Worm (Caenorhabditis elegans) whole organism, L2 larva: ENCODE data around the gene F37C4.5.

Source experiments
- C34F6.9 ChIP-seq: fragments of 150-350 bp; optimal IDR thresholded peaks from 2 replicates; lab custom pipeline; 2014; ENCODE audit warnings: missing biosample characterization, missing genetic modification characterization
- F13H6.1 ChIP-seq: sonication (generic microtip); optimal IDR thresholded peaks from 2 replicates; lab custom pipeline; 2016; ENCODE audit warnings: missing genetic modification characterization, missing compliant biosample characterization
- R02D3.7 ChIP-seq: fragments of 150-350 bp; optimal IDR thresholded peaks from 2 replicates; lab custom pipeline; 2014; ENCODE audit warnings: missing biosample characterization, missing genetic modification characterization
- Y55F3AM.14 ChIP-seq: fragments of 200-800 bp; sonication (Bioruptor generic); optimal IDR thresholded peaks from 2 replicates; lab custom pipeline; 2018; ENCODE audit warnings: mild to moderate bottlenecking, missing genetic modification characterization, missing compliant biosample characterization
- aly-2 ChIP-seq: fragments of 150-350 bp; optimal IDR thresholded peaks from 2 replicates; lab custom pipeline; 2014; ENCODE audit warnings: missing biosample characterization, missing genetic modification characterization
- ama-1 ChIP-seq: fragments of 150-350 bp; optimal IDR thresholded peaks from 2 replicates; lab custom pipeline; 2018; ENCODE audit warnings: inconsistent platforms
- blmp-1 ChIP-seq: sonication (generic microtip); optimal IDR thresholded peaks from 2 replicates; lab custom pipeline; 2017; ENCODE audit warnings: missing genetic modification characterization, mild to moderate bottlenecking, missing compliant biosample characterization, antibody characterized with exemption, moderate library complexity; ENCODE audit not compliant: insufficient read depth
- ceh-16 ChIP-seq: fragments of 150-350 bp; optimal IDR thresholded peaks from 2 replicates; lab custom pipeline; 2014; ENCODE audit warnings: missing biosample characterization, missing genetic modification characterization
- ceh-82 ChIP-seq: fragments of 150-350 bp; optimal IDR thresholded peaks from 2 replicates; lab custom pipeline; 2014; ENCODE audit warnings: missing biosample characterization, missing genetic modification characterization
- crh-2 ChIP-seq: sonication (generic microtip); optimal IDR thresholded peaks from 2 replicates; lab custom pipeline; 2017; ENCODE audit warnings: missing biosample characterization, missing genetic modification characterization
- dmd-4 ChIP-seq: sonication (generic microtip); optimal IDR thresholded peaks from 2 replicates; lab custom pipeline; 2017; ENCODE audit warnings: missing biosample characterization, missing genetic modification characterization
- elt-3 ChIP-seq: sonication (generic microtip); optimal IDR thresholded peaks from 2 replicates; lab custom pipeline; 2017; ENCODE audit warnings: missing biosample characterization, missing genetic modification characterization
- gmeb-1 ChIP-seq: fragments of 150-350 bp; optimal IDR thresholded peaks from 2 replicates; lab custom pipeline; 2014; ENCODE audit warnings: missing biosample characterization, missing genetic modification characterization
- lin-11 ChIP-seq: fragments of 150-350 bp; sonication (generic microtip); optimal IDR thresholded peaks from 2 replicates; lab custom pipeline; 2014; ENCODE audit warnings: missing biosample characterization, missing genetic modification characterization, inconsistent platforms, mixed read lengths
- lin-13 ChIP-seq: fragments of 150-350 bp; optimal IDR thresholded peaks from 2 replicates; lab custom pipeline; 2014; ENCODE audit warnings: missing biosample characterization, missing genetic modification reagents, missing genetic modification characterization
- lin-39 ChIP-seq: fragments of 150-350 bp; optimal IDR thresholded peaks from 2 replicates; lab custom pipeline; 2014; ENCODE audit warnings: missing biosample characterization, missing genetic modification reagents, missing genetic modification characterization
- lsy-2 ChIP-seq, 2 experiments: fragments of 150-350 bp in 1 of 2; sonication (generic microtip) in 1 of 2; optimal IDR thresholded peaks; 2 replicates each; lab custom pipeline; 2014 to 2017; ENCODE audit warnings: missing biosample characterization in 2 of 2, missing genetic modification characterization in 2 of 2
- mab-5 ChIP-seq: fragments of 150-350 bp; optimal IDR thresholded peaks from 2 replicates; lab custom pipeline; 2014; ENCODE audit warnings: missing biosample characterization, missing genetic modification characterization
- mdl-1 ChIP-seq, 2 experiments: fragments of 150-350 bp in 1 of 2; sonication (generic microtip) in 1 of 2; optimal IDR thresholded peaks; 2 replicates each; lab custom pipeline; 2017; ENCODE audit warnings: missing biosample characterization in 2 of 2, missing genetic modification characterization in 2 of 2
- nhr-10 ChIP-seq: sonication (generic microtip); optimal IDR thresholded peaks from 2 replicates; lab custom pipeline; 2017; ENCODE audit warnings: missing biosample characterization, missing genetic modification characterization
- nhr-11 ChIP-seq: fragments of 150-350 bp; optimal IDR thresholded peaks from 2 replicates; lab custom pipeline; 2014; ENCODE audit warnings: missing biosample characterization, missing genetic modification characterization
- nhr-129 ChIP-seq: fragments of 150-350 bp; optimal IDR thresholded peaks from 2 replicates; lab custom pipeline; 2014; ENCODE audit warnings: missing biosample characterization, missing genetic modification characterization
- nhr-21 ChIP-seq: fragments of 150-350 bp; optimal IDR thresholded peaks from 2 replicates; lab custom pipeline; 2014; ENCODE audit warnings: missing biosample characterization, missing genetic modification characterization
- nhr-237 ChIP-seq: fragments of 150-350 bp; optimal IDR thresholded peaks from 2 replicates; lab custom pipeline; 2014; ENCODE audit warnings: missing biosample characterization, missing genetic modification characterization
- nhr-25 ChIP-seq: fragments of 150-350 bp; sonication (generic microtip); optimal IDR thresholded peaks from 3 replicates; lab custom pipeline; 2014; ENCODE audit warnings: missing biosample characterization, missing genetic modification characterization
- nhr-6 ChIP-seq: fragments of 150-350 bp; optimal IDR thresholded peaks from 2 replicates; lab custom pipeline; 2014; ENCODE audit warnings: missing biosample characterization, missing genetic modification characterization
- peb-1 ChIP-seq: fragments of 150-350 bp; optimal IDR thresholded peaks from 2 replicates; lab custom pipeline; 2014; ENCODE audit warnings: missing biosample characterization, missing genetic modification characterization
- skn-1 ChIP-seq: sonication (generic microtip); optimal IDR thresholded peaks from 2 replicates; lab custom pipeline; 2017; ENCODE audit warnings: missing biosample characterization, missing genetic modification characterization
- sma-3 ChIP-seq: sonication (generic microtip); optimal IDR thresholded peaks from 2 replicates; lab custom pipeline; 2016; ENCODE audit warnings: missing genetic modification reagents, missing genetic modification characterization, missing compliant biosample characterization
- sma-9 ChIP-seq, 2 experiments: fragments of 150-350 bp in 1 of 2; sonication (generic microtip) in 1 of 2; optimal IDR thresholded peaks; 2 replicates each; lab custom pipeline; 2014 to 2016; ENCODE audit warnings: missing genetic modification characterization in 2 of 2, mild to moderate bottlenecking in 1 of 2, missing biosample characterization in 1 of 2, missing compliant biosample characterization in 1 of 2, missing genetic modification reagents in 1 of 2, moderate library complexity in 1 of 2
- snpc-4 ChIP-seq: fragments of 150-350 bp; optimal IDR thresholded peaks from 2 replicates; lab custom pipeline; 2014; ENCODE audit warnings: missing biosample characterization, missing genetic modification characterization
- unc-39 ChIP-seq: fragments of 150-350 bp; optimal IDR thresholded peaks from 2 replicates; lab custom pipeline; 2014; ENCODE audit warnings: missing biosample characterization, missing genetic modification characterization
- unc-55 ChIP-seq: fragments of 150-350 bp; sonication (generic microtip); optimal IDR thresholded peaks from 3 replicates; lab custom pipeline; 2014; ENCODE audit warnings: missing biosample characterization, missing genetic modification reagents, missing genetic modification characterization
- zag-1 ChIP-seq: fragments of 150-350 bp; optimal IDR thresholded peaks from 2 replicates; lab custom pipeline; 2014; ENCODE audit warnings: missing biosample characterization, missing genetic modification characterization
- ztf-11 ChIP-seq: sonication (generic microtip); optimal IDR thresholded peaks from 2 replicates; lab custom pipeline; 2017; ENCODE audit warnings: missing biosample characterization, missing genetic modification characterization
- ztf-4 ChIP-seq: fragments of 150-350 bp; optimal IDR thresholded peaks from 2 replicates; lab custom pipeline; 2014; ENCODE audit warnings: missing biosample characterization, missing genetic modification characterization

Gene F37C4.5

DNA sequence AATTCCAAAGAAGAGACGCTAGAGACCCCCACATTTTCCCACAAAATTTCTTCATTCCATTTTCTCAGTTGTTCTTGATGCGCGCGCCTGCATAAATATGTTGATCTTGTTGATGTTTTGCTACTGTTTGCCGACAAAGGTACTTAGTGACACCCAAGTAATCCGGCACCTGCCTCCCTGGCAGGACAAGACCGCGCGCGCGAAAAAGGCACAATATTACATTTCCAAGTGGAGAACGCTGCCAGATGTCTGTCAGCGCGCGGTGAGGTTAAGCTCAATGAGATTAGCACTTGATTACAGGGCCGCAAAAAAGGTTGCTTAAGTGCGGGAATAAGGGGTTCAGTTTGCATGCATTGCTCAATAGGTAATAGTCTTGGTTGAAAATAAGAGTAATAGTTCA lies 32.0 kb downstream of the F37C4.5 start:
- TF ChIP-seq ceh-16 (tag; lab: Kevin White, UChicago) = no peak

DNA sequence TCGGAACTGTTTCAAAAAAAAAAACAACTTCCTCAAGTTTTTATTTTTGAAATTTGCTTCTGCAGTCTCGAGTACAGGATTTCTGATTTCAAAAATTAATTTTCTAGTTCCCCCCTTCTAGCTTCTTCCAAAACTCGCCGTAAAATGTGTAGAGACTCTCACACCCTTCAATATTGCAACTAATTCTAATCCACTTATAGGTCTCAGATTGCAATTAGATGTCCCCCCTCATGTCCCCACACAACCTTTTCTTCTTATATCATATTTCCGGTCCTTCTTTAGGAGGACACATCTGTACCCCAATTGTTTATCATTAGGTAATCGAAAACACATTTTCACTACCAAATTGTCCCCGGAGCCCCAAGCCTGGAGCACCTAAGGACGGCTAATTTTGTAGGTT lies 33.1 kb downstream of the F37C4.5 start:
- TF ChIP-seq sma-9 (GFP tag; optimal IDR thresholded peaks at IDR 0.05; lab: Kevin White, UChicago) = no peak
- no peak for TF ChIP-seq sma-9 (tag; optimal IDR thresholded peaks at IDR 0.05; lab: Kevin White, UChicago)
- TF ChIP-seq crh-2 (tag; lab: Kevin White, UChicago) = no peak
- no peak for TF ChIP-seq mab-5 (tag; lab: Kevin White, UChicago)
- no peak for TF ChIP-seq R02D3.7 (tag; lab: Kevin White, UChicago)
- no peak for TF ChIP-seq nhr-129
- TF ChIP-seq peb-1 (tag; lab: Kevin White, UChicago) = no peak
- no peak for TF ChIP-seq ztf-11 (tag; lab: Kevin White, UChicago)
- TF ChIP-seq zag-1 (tag; lab: Kevin White, UChicago) = no peak

DNA sequence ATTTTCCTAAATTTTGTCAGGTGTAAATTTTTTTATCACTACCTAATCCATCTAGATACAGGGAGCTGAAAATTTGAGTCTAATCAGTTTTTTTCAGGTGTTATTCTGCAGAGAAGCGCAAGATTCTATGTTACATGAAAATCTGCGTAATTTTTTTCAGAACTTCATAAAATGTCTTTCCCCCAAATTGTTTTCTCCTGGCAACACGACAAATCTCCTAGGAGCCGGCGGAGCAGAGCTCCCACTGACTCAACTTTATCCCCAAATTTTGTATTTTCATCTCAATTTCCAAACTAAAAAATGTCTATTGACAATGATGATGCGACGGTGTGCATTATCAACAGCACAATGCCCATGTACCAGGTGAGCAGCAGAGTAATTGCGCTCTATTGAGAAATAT lies 34.2 kb downstream of the F37C4.5 start, which contains the start of gene F28F9.2:
Gene F28F9.2, plus strand, starts transcription at position 301 of the 400 bp plus-strand sequence.
- TF ChIP-seq peb-1 (tag; lab: Kevin White, UChicago) = no peak
- no peak for TF ChIP-seq aly-2 (tag; lab: Kevin White, UChicago)
- no peak for TF ChIP-seq unc-55 (GFP tag; lab: Kevin White, UChicago)
- TF ChIP-seq nhr-21 = no peak
- no peak for TF ChIP-seq ceh-82 (tag; lab: Kevin White, UChicago)
- no peak for TF ChIP-seq dmd-4
- TF ChIP-seq lin-39 = no peak
- TF ChIP-seq nhr-237 (tag; lab: Kevin White, UChicago) = no peak
- TF ChIP-seq nhr-11 (tag; lab: Kevin White, UChicago) = no peak
- TF ChIP-seq F13H6.1 (tag; lab: Kevin White, UChicago) = no peak

DNA sequence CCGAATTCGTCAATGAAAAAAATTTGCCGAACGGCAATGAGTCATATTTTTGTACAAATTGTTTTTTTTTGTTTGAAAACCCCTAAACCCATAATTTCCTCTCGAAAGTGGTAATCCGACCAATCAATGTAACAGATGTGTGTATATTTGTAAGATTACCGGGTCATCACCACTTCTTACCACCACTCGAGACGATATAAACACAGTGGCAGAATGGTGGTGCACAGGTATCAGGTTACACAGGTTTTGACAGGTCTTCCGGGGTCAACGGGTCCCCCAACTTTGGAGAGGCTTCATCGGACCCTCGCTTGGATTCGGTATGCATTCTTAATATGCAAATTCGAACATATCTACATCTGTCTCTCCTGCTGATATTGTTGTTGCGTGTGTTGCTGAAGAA lies 34.9 kb downstream of the F37C4.5 start:
- TF ChIP-seq nhr-10 (tag; lab: Kevin White, UChicago) = no peak
- TF ChIP-seq snpc-4 (tag; lab: Kevin White, UChicago) = no peak
- no peak for TF ChIP-seq nhr-25 (tag; lab: Kevin White, UChicago)
- no peak for TF ChIP-seq dmd-4
- no peak for TF ChIP-seq peb-1 (tag; lab: Kevin White, UChicago)
- no peak for TF ChIP-seq skn-1 (tag; lab: Kevin White, UChicago)
- TF ChIP-seq nhr-11 (tag; lab: Kevin White, UChicago) = no peak
- no peak for TF ChIP-seq ztf-4 (tag; lab: Kevin White, UChicago)
- no peak for TF ChIP-seq mdl-1 (tag; optimal IDR thresholded peaks at IDR 0.05; lab: Kevin White, UChicago)
- no peak for TF ChIP-seq crh-2 (tag; lab: Kevin White, UChicago)
- no peak for TF ChIP-seq ceh-16 (tag; lab: Kevin White, UChicago)

DNA sequence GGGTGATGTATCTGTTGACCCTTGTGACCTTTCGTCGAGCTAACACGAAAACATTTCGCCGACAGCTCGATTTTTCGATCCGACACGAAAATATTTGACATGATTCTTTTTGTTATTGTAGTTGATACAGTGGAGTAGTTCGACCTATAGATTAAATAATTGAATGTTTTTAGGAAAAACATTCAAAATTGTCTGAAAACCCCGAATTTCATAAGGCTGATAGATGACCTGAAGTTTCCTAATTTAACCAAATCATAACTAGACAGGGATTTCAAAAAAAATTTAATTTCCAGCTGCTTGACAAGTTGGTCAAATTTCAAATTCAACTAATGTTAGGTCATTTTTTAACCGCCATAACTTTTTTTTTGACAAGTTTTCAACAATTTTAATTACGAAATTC lies 38.5 kb downstream of the F37C4.5 start, which contains the start of gene cal-3:
Gene cal-3, minus strand, starts transcription at position 101 of the 400 bp plus-strand sequence.
- no peak for TF ChIP-seq Y55F3AM.14
- no peak for TF ChIP-seq nhr-21
- no peak for TF ChIP-seq mab-5 (tag; lab: Kevin White, UChicago)
- no peak for TF ChIP-seq nhr-11 (tag; lab: Kevin White, UChicago)
- no peak for TF ChIP-seq ztf-4 (tag; lab: Kevin White, UChicago)
- TF ChIP-seq lin-11 = no peak
- TF ChIP-seq skn-1 (tag; lab: Kevin White, UChicago) = no peak
- TF ChIP-seq mdl-1 (tag; optimal IDR thresholded peaks at IDR 0.05; lab: Kevin White, UChicago) = no peak
- TF ChIP-seq nhr-6 (tag; lab: Kevin White, UChicago) = no peak
- TF ChIP-seq nhr-25 (tag; lab: Kevin White, UChicago) = no peak
- no peak for TF ChIP-seq zag-1 (tag; lab: Kevin White, UChicago)
- TF ChIP-seq nhr-129 = no peak
- no peak for TF ChIP-seq nhr-237 (tag; lab: Kevin White, UChicago)

DNA sequence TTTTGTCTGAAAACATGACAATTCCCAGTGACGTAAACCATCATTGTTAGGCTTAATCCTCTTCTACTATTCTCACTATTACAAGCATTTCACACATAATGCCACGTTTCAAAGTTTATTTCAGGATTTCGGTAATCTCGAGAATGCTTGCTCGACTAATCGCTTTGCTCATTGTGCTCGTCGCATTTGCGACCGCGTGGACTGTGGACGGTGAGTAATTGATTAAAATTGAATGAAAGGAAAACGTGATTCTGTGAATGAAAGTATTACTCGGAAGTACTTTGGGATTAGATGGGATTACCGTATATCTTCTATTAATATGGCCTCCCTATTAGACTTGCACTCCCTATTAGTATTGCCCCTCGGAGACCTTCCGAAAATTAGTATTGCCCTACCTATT lies 39.8 kb downstream of the F37C4.5 start:
- TF ChIP-seq blmp-1 (tag; lab: Kevin White, UChicago) (no peak), lsy-2 (tag; optimal IDR thresholded peaks at IDR 0.05; lab: Kevin White, UChicago) (no peak), snpc-4 (tag; lab: Kevin White, UChicago) (no peak), ama-1 (lab: Kevin White, UChicago) (no peak), elt-3 (no peak), nhr-6 (tag; lab: Kevin White, UChicago) (no peak), sma-3 (GFP tag; lab: Kevin White, UChicago) (no peak), zag-1 (tag; lab: Kevin White, UChicago) (no peak), unc-55 (GFP tag; lab: Kevin White, UChicago) (no peak), gmeb-1 (tag; lab: Kevin White, UChicago) (no peak), peb-1 (tag; lab: Kevin White, UChicago) (no peak), lin-13 (no peak), unc-39 (tag; lab: Kevin White, UChicago) (no peak), ztf-11 (tag; lab: Kevin White, UChicago) (no peak), dmd-4 (no peak), nhr-237 (tag; lab: Kevin White, UChicago) (no peak), C34F6.9 (tag; lab: Kevin White, UChicago) (no peak)
- TF ChIP-seq, all 48 proteins: peak for 0
